Worm (Caenorhabditis elegans) whole organism, young adult: ENCODE results near the gene T06C12.12.
"Not testable (repeated sequence)": the region's sequence is repeated elsewhere in the genome, so short reads cannot be mapped to it uniquely, and the experiment has no call there.

Experiments used
- C06A6.2 ChIP-seq: fragments of 200-800 bp; sonication (Bioruptor generic); conservative IDR thresholded peaks from 2 replicates; pipeline ENCODE4 v1.3.6; 2022; ENCODE audit warnings: missing genetic modification characterization, missing compliant biosample characterization
- C17E4.6 ChIP-seq: fragments of 200-800 bp; sonication (Bioruptor generic); IDR thresholded peaks from 2 replicates; pipeline ENCODE4 v1.3.6; 2022; ENCODE audit warnings: missing genetic modification reagents, missing genetic modification characterization, missing compliant biosample characterization
- D2030.7 ChIP-seq: fragments of 200-800 bp; sonication (Bioruptor generic); IDR thresholded peaks from 2 replicates; pipeline ENCODE4 v1.3.6; 2022; ENCODE audit warnings: missing genetic modification reagents, missing genetic modification characterization, missing compliant biosample characterization
- F10E7.11 ChIP-seq: sonication (generic microtip); optimal IDR thresholded peaks from 2 replicates; lab custom pipeline; 2017; ENCODE audit warnings: mild to moderate bottlenecking, missing genetic modification characterization, moderate library complexity, missing compliant biosample characterization
- F22D6.2 ChIP-seq: sonication (generic microtip); optimal IDR thresholded peaks from 2 replicates; lab custom pipeline; 2016; ENCODE audit warnings: mild to moderate bottlenecking, missing genetic modification characterization, missing compliant biosample characterization
- F33H1.4 ChIP-seq: fragments of 200-800 bp; sonication (Bioruptor generic); IDR thresholded peaks from 2 replicates; pipeline ENCODE4 v1.3.6; 2022; ENCODE audit warnings: missing genetic modification reagents, missing genetic modification characterization, missing compliant biosample characterization
- F39B2.1 ChIP-seq: fragments of 200-800 bp; sonication (Bioruptor generic); IDR thresholded peaks from 2 replicates; pipeline ENCODE4 v1.3.6; 2022; ENCODE audit warnings: missing genetic modification reagents, missing genetic modification characterization, missing compliant biosample characterization
- F52B5.7 ChIP-seq: sonication (generic microtip); optimal IDR thresholded peaks from 2 replicates; lab custom pipeline; 2016; ENCODE audit warnings: mild to moderate bottlenecking, missing genetic modification characterization, missing compliant biosample characterization
- K12H6.12 ChIP-seq: fragments of 200-800 bp; sonication (Bioruptor generic); optimal IDR thresholded peaks from 2 replicates; lab custom pipeline; 2018; ENCODE audit warnings: mild to moderate bottlenecking, missing genetic modification characterization, missing compliant biosample characterization
- T26A5.8 ChIP-seq: sonication (generic microtip); optimal IDR thresholded peaks from 2 replicates; lab custom pipeline; 2016; ENCODE audit warnings: missing genetic modification characterization, missing compliant biosample characterization
- Y53G8AR.9 ChIP-seq: fragments of 200-800 bp; sonication (Bioruptor generic); conservative IDR thresholded peaks from 2 replicates; pipeline ENCODE4 v1.3.6; 2022; ENCODE audit warnings: missing genetic modification reagents, missing genetic modification characterization, missing compliant biosample characterization
- Y79H2A.3 ChIP-seq: fragments of 200-800 bp; sonication (Bioruptor generic); conservative IDR thresholded peaks from 2 replicates; pipeline ENCODE4 v1.3.6; 2022; ENCODE audit warnings: missing genetic modification reagents, missing genetic modification characterization, missing compliant biosample characterization
- attf-3 ChIP-seq: fragments of 200-800 bp; sonication (Bioruptor generic); conservative IDR thresholded peaks from 2 replicates; pipeline ENCODE4 v1.3.6; 2022; ENCODE audit warnings: missing genetic modification reagents, missing genetic modification characterization, missing compliant biosample characterization
- ceh-100 ChIP-seq: fragments of 200-800 bp; sonication (Bioruptor generic); IDR thresholded peaks from 2 replicates; pipeline ENCODE4 v1.3.6; 2022; ENCODE audit warnings: missing genetic modification reagents, missing genetic modification characterization, missing compliant biosample characterization
- ceh-79 ChIP-seq: sonication (generic microtip); optimal IDR thresholded peaks from 2 replicates; lab custom pipeline; 2017; ENCODE audit warnings: mild to moderate bottlenecking, missing genetic modification characterization, missing compliant biosample characterization
- dpl-1 ChIP-seq: fragments of 150-350 bp; optimal IDR thresholded peaks from 2 replicates; lab custom pipeline; 2014; ENCODE audit warnings: missing biosample characterization, missing genetic modification reagents, missing genetic modification characterization
- efl-1 ChIP-seq: fragments of 150-350 bp; optimal IDR thresholded peaks from 2 replicates; lab custom pipeline; 2014; ENCODE audit warnings: missing biosample characterization, missing genetic modification reagents, missing genetic modification characterization
- ekl-4 ChIP-seq: fragments of 200-800 bp; sonication (Bioruptor generic); IDR thresholded peaks from 2 replicates; pipeline ENCODE4 v1.3.6; 2022; ENCODE audit warnings: missing genetic modification reagents, missing genetic modification characterization, missing compliant biosample characterization
- ets-4 ChIP-seq: fragments of 200-800 bp; sonication (Bioruptor generic); optimal IDR thresholded peaks from 2 replicates; lab custom pipeline; 2018; ENCODE audit warnings: mild to moderate bottlenecking, missing genetic modification characterization, missing compliant biosample characterization
- hmg-1.2 ChIP-seq: fragments of 200-800 bp; sonication (Bioruptor generic); IDR thresholded peaks from 2 replicates; pipeline ENCODE4 v1.3.6; 2022; ENCODE audit warnings: missing genetic modification reagents, missing genetic modification characterization, missing compliant biosample characterization
- hsf-1 ChIP-seq: fragments of 200-800 bp; sonication (Bioruptor generic); IDR thresholded peaks from 2 replicates; pipeline ENCODE4 v1.3.6; 2022; ENCODE audit warnings: missing genetic modification reagents, missing genetic modification characterization, missing compliant biosample characterization
- let-526 ChIP-seq: fragments of 200-800 bp; sonication (Bioruptor generic); IDR thresholded peaks from 2 replicates; pipeline ENCODE4 v1.3.6; 2022; ENCODE audit warnings: missing genetic modification reagents, missing genetic modification characterization, missing compliant biosample characterization
- let-607 ChIP-seq, 2 experiments: fragments of 200-800 bp in 1 of 2; sonication (Bioruptor generic) in 1 of 2; sonication (generic microtip) in 1 of 2; optimal IDR thresholded peaks; 2 replicates each; lab custom pipeline; 2016 to 2018; ENCODE audit warnings: mild to moderate bottlenecking in 2 of 2, missing compliant biosample characterization in 2 of 2, missing genetic modification characterization in 2 of 2, moderate library complexity in 2 of 2, missing genotype in 1 of 2
- lin-40 ChIP-seq: sonication (generic microtip); optimal IDR thresholded peaks from 2 replicates; lab custom pipeline; 2016; ENCODE audit warnings: missing genetic modification characterization, mild to moderate bottlenecking, missing compliant biosample characterization, missing genotype, missing genetic modification reagents
- lsl-1 ChIP-seq: fragments of 200-800 bp; sonication (Bioruptor generic); optimal IDR thresholded peaks from 2 replicates; lab custom pipeline; 2018; ENCODE audit warnings: mild to moderate bottlenecking, missing genetic modification characterization, moderate library complexity, missing compliant biosample characterization
- mcd-1 ChIP-seq: fragments of 200-800 bp; sonication (Bioruptor generic); IDR thresholded peaks from 2 replicates; pipeline ENCODE4 v1.3.6; 2022; ENCODE audit warnings: missing genetic modification reagents, missing genetic modification characterization, missing compliant biosample characterization
- mel-28 ChIP-seq: sonication (generic microtip); optimal IDR thresholded peaks from 2 replicates; lab custom pipeline; 2016; ENCODE audit warnings: borderline replicate concordance, mild to moderate bottlenecking, missing genetic modification characterization, missing compliant biosample characterization
- nfyb-1 ChIP-seq: fragments of 200-800 bp; sonication (Bioruptor generic); IDR thresholded peaks from 2 replicates; pipeline ENCODE4 v1.3.6; 2022; ENCODE audit warnings: missing genetic modification reagents, missing genetic modification characterization, missing compliant biosample characterization
- nhr-179 ChIP-seq: sonication (generic microtip); optimal IDR thresholded peaks from 2 replicates; lab custom pipeline; 2016; ENCODE audit warnings: mild to moderate bottlenecking, missing genetic modification characterization, missing compliant biosample characterization
- nhr-27 ChIP-seq: fragments of 200-800 bp; sonication (Bioruptor generic); optimal IDR thresholded peaks from 2 replicates; lab custom pipeline; 2018; ENCODE audit warnings: mild to moderate bottlenecking, missing genetic modification characterization, moderate library complexity, missing compliant biosample characterization
- nhr-90 ChIP-seq: sonication (generic microtip); optimal IDR thresholded peaks from 2 replicates; lab custom pipeline; 2016; ENCODE audit warnings: missing genotype, mild to moderate bottlenecking, missing genetic modification characterization, missing compliant biosample characterization
- rcor-1 ChIP-seq: fragments of 200-800 bp; sonication (Bioruptor generic); IDR thresholded peaks from 2 replicates; pipeline ENCODE4 v1.3.6; 2022; ENCODE audit warnings: missing genetic modification reagents, missing genetic modification characterization, missing compliant biosample characterization
- snpc-1.3 ChIP-seq: sonication (generic microtip); optimal IDR thresholded peaks from 2 replicates; lab custom pipeline; 2017; ENCODE audit warnings: missing genetic modification characterization, mild to moderate bottlenecking, missing compliant biosample characterization, antibody characterized with exemption, moderate library complexity, missing genotype, missing genetic modification reagents; ENCODE audit not compliant: insufficient read depth
- sptf-2 ChIP-seq: fragments of 200-800 bp; sonication (Bioruptor generic); optimal IDR thresholded peaks from 2 replicates; lab custom pipeline; 2018; ENCODE audit warnings: mild to moderate bottlenecking, missing genetic modification characterization, missing compliant biosample characterization
- tlf-1 ChIP-seq: fragments of 200-800 bp; sonication (Bioruptor generic); optimal IDR thresholded peaks from 2 replicates; lab custom pipeline; 2018; ENCODE audit warnings: mild to moderate bottlenecking, missing genetic modification characterization, missing compliant biosample characterization
- unc-130 ChIP-seq: sonication (generic microtip); optimal IDR thresholded peaks from 2 replicates; lab custom pipeline; 2016; ENCODE audit warnings: missing genetic modification reagents, missing genetic modification characterization, missing compliant biosample characterization
- zim-3 ChIP-seq: sonication (generic microtip); optimal IDR thresholded peaks from 2 replicates; lab custom pipeline; 2017; ENCODE audit warnings: mild to moderate bottlenecking, missing genetic modification characterization, moderate library complexity, missing compliant biosample characterization
- ztf-18 ChIP-seq: sonication (generic microtip); optimal IDR thresholded peaks from 2 replicates; lab custom pipeline; 2016; ENCODE audit warnings: missing genotype, mild to moderate bottlenecking, missing genetic modification characterization, missing compliant biosample characterization
- ztf-25 ChIP-seq: fragments of 200-800 bp; sonication (Bioruptor generic); IDR thresholded peaks from 2 replicates; pipeline ENCODE4 v1.3.6; 2022; ENCODE audit warnings: missing genetic modification reagents, missing genetic modification characterization, missing compliant biosample characterization
- ztf-26 ChIP-seq: sonication (generic microtip); optimal IDR thresholded peaks from 2 replicates; lab custom pipeline; 2017; ENCODE audit warnings: missing genetic modification characterization, missing compliant biosample characterization
- ztf-3 ChIP-seq: fragments of 200-800 bp; sonication (Bioruptor generic); optimal IDR thresholded peaks from 2 replicates; lab custom pipeline; 2018; ENCODE audit warnings: mild to moderate bottlenecking, missing genetic modification characterization, missing compliant biosample characterization
- ztf-6 ChIP-seq: fragments of 200-800 bp; sonication (Bioruptor generic); IDR thresholded peaks from 2 replicates; pipeline ENCODE4 v1.3.6; 2022; ENCODE audit warnings: missing genetic modification reagents, missing genetic modification characterization, missing compliant biosample characterization

The T06C12.12 gene

ce11 chrV:15891761-15892160 is at the start of gene T06C12.12:
T06C12.12 (plus strand) TSS chrV:15892061.
- TF ChIP-seq D2030.7 (GFP tag; lab: Robert Waterston, UW) (no peak), tlf-1 (no peak), ekl-4 (GFP tag; lab: Robert Waterston, UW) (no peak), mcd-1 (GFP tag; lab: Robert Waterston, UW) (no peak), ztf-6 (GFP tag; lab: Robert Waterston, UW) (no peak), mel-28 (no peak), ceh-79 (tag; lab: Kevin White, UChicago) (no peak), nfyb-1 (GFP tag; lab: Robert Waterston, UW) (no peak), snpc-1.3 (no peak), attf-3 (GFP tag; lab: Robert Waterston, UW) (no peak), F39B2.1 (GFP tag; lab: Robert Waterston, UW) (no peak), F22D6.2 (tag; lab: Kevin White, UChicago) (no peak), nhr-90 (tag; lab: Kevin White, UChicago) (no peak), F10E7.11 (no peak), F33H1.4 (GFP tag; lab: Robert Waterston, UW) (no peak), K12H6.12 (tag; lab: Kevin White, UChicago) (no peak), hmg-1.2 (GFP tag; lab: Robert Waterston, UW) (no peak)

ce11 chrV:15850276-15850811 is 41.5 kb upstream of the T06C12.12 start, which contains the start of gene srh-147:
srh-147 (minus strand) TSS chrV:15850326.
- TF ChIP-seq ekl-4 (GFP tag; lab: Robert Waterston, UW); T26A5.8 (tag; lab: Kevin White, UChicago); dpl-1: not testable (repeated sequence)

- TF ChIP-seq zim-3 (tag; lab: Kevin White, UChicago) (no peak), hsf-1 (GFP tag; lab: Robert Waterston, UW) (no peak)
These were observed 33.6 kb upstream of the T06C12.12 start, which contains the start of gene srh-148 for ce11 chrV:15858292-15858691. srh-148 (minus strand) TSS chrV:15858392.

- TF ChIP-seq F33H1.4 (GFP tag; lab: Robert Waterston, UW) (no peak), lsl-1 (GFP tag; lab: Kevin White, UChicago) (no peak), efl-1 (GFP tag; lab: Kevin White, UChicago) (no peak), lin-40 (tag; lab: Kevin White, UChicago) (no peak), nhr-179 (no peak), mcd-1 (GFP tag; lab: Robert Waterston, UW) (no peak), Y79H2A.3 (no peak), C17E4.6 (GFP tag; lab: Robert Waterston, UW) (no peak), ets-4 (GFP tag; lab: Kevin White, UChicago) (no peak), Y53G8AR.9 (GFP tag; lab: Robert Waterston, UW) (no peak), let-526 (GFP tag; lab: Robert Waterston, UW) (no peak)
These were observed 29.3 kb upstream of the T06C12.12 start, which contains the start of gene srz-12 for ce11 chrV:15862599-15862998. srz-12 (minus strand) TSS chrV:15862699.

- TF ChIP-seq rcor-1 (GFP tag; lab: Robert Waterston, UW) (no peak), C06A6.2 (no peak), ztf-18 (tag; lab: Kevin White, UChicago) (no peak), let-607 (tag; optimal IDR thresholded peaks at IDR 0.05; lab: Kevin White, UChicago) (no peak), sptf-2 (GFP tag; lab: Kevin White, UChicago) (no peak), ztf-26 (tag; lab: Kevin White, UChicago) (no peak), mel-28 (no peak), F10E7.11 (no peak), unc-130 (no peak), ceh-100 (GFP tag; lab: Robert Waterston, UW) (no peak), nhr-27 (tag; lab: Kevin White, UChicago) (no peak), F52B5.7 (no peak), ztf-3 (no peak), F22D6.2 (tag; lab: Kevin White, UChicago) (no peak), ztf-25 (no peak)
These were observed 28.8 kb upstream of the T06C12.12 start, which contains the start of gene srh-299 for ce11 chrV:15863042-15863441. srh-299 (plus strand) TSS chrV:15863342.
